Fruit fly (Drosophila melanogaster) whole organism, embryonic: ENCODE data around the gene Sec24CD.

Experiments used
- Adf1 ChIP-seq: fragments of 200-800 bp; sonication (Bioruptor generic); IDR thresholded peaks from 2 replicates; pipeline ENCODE4 v1.3.6; 2022; ENCODE audit warnings: missing biosample characterization, missing genetic modification characterization
- CG10959 ChIP-seq: fragments of 200-800 bp; sonication (Bioruptor generic); IDR thresholded peaks from 2 replicates; pipeline ENCODE4 v1.3.6; 2022; ENCODE audit warnings: missing biosample characterization, missing genetic modification characterization
- CG11695 ChIP-seq: fragments of 200-800 bp; sonication (Bioruptor generic); IDR thresholded peaks from 3 replicates; pipeline ENCODE4 v1.3.6; 2022; ENCODE audit warnings: missing biosample characterization, missing genetic modification characterization
- CG14667 ChIP-seq: fragments of 200-800 bp; sonication (Bioruptor generic); IDR thresholded peaks from 2 replicates; pipeline ENCODE4 v1.3.6; 2022; ENCODE audit warnings: missing biosample characterization, missing genetic modification characterization
- CG16779 ChIP-seq: fragments of 200-800 bp; sonication (Bioruptor generic); IDR thresholded peaks from 2 replicates; pipeline ENCODE4 v1.3.6; 2022; ENCODE audit warnings: missing biosample characterization, missing genetic modification characterization
- CG17912 ChIP-seq: fragments of 200-800 bp; sonication (Bioruptor generic); optimal IDR thresholded peaks from 2 replicates; lab custom pipeline; 2018; ENCODE audit warnings: missing biosample characterization, mild to moderate bottlenecking, missing genetic modification characterization
- CG18262 ChIP-seq: fragments of 200-800 bp; optimal IDR thresholded peaks from 3 replicates; lab custom pipeline; 2019; ENCODE audit warnings: missing biosample characterization, mild to moderate bottlenecking, missing genetic modification characterization, moderate library complexity
- CG18599 ChIP-seq: fragments of 200-800 bp; sonication (Bioruptor generic); optimal IDR thresholded peaks from 3 replicates; lab custom pipeline; 2017; ENCODE audit warnings: missing biosample characterization, missing genetic modification characterization, mild to moderate bottlenecking, moderate library complexity, missing genetic modification reagents
- CG31224 ChIP-seq: fragments of 200-800 bp; sonication (Bioruptor generic); IDR thresholded peaks from 2 replicates; pipeline ENCODE4 v1.3.6; 2022; ENCODE audit warnings: missing biosample characterization, missing genetic modification characterization
- CG3163 ChIP-seq: fragments of 200-800 bp; sonication (Bioruptor generic); optimal IDR thresholded peaks from 3 replicates; lab custom pipeline; 2016; ENCODE audit warnings: missing biosample characterization, missing genetic modification characterization
- CG3995 ChIP-seq: fragments of 200-800 bp; sonication (Bioruptor generic); optimal IDR thresholded peaks from 3 replicates; lab custom pipeline; 2016; ENCODE audit warnings: missing biosample characterization, missing genetic modification characterization
- CG4282 ChIP-seq: fragments of 200-800 bp; sonication (Bioruptor generic); optimal IDR thresholded peaks from 2 replicates; lab custom pipeline; 2016; ENCODE audit warnings: missing biosample characterization, missing genetic modification characterization
- CG4730 ChIP-seq: fragments of 200-800 bp; sonication (Bioruptor generic); IDR thresholded peaks from 2 replicates; pipeline ENCODE4 v1.3.6; 2022; ENCODE audit warnings: missing biosample characterization, missing genetic modification characterization
- CG5180 ChIP-seq: fragments of 200-800 bp; sonication (Bioruptor generic); optimal IDR thresholded peaks from 3 replicates; lab custom pipeline; 2017; ENCODE audit warnings: missing biosample characterization, missing genetic modification characterization, mild to moderate bottlenecking, moderate library complexity, missing genetic modification reagents
- CG6175 ChIP-seq: fragments of 200-800 bp; sonication (Bioruptor generic); IDR thresholded peaks from 3 replicates; pipeline ENCODE4 v1.3.6; 2022; ENCODE audit warnings: missing biosample characterization, missing genetic modification characterization
- CG6683 ChIP-seq: fragments of 200-800 bp; sonication (Bioruptor generic); optimal IDR thresholded peaks from 2 replicates; lab custom pipeline; 2017; ENCODE audit warnings: missing biosample characterization, mild to moderate bottlenecking, missing genetic modification characterization, missing genetic modification reagents
- CG7357 ChIP-seq: fragments of 200-800 bp; sonication (Bioruptor generic); IDR thresholded peaks from 3 replicates; pipeline ENCODE4 v1.3.6; 2022; ENCODE audit warnings: missing biosample characterization, missing genetic modification characterization
- CG7372 ChIP-seq: fragments of 200-800 bp; sonication (Bioruptor generic); IDR thresholded peaks from 2 replicates; pipeline ENCODE4 v1.3.6; 2022; ENCODE audit warnings: missing biosample characterization, missing genetic modification characterization
- CG8388 ChIP-seq: fragments of 200-800 bp; sonication (Bioruptor generic); optimal IDR thresholded peaks from 2 replicates; lab custom pipeline; 2019; ENCODE audit warnings: missing biosample characterization, mild to moderate bottlenecking, missing genetic modification characterization, moderate library complexity
- CG8765 ChIP-seq: fragments of 200-800 bp; sonication (Bioruptor generic); IDR thresholded peaks from 2 replicates; pipeline ENCODE4 v1.3.6; 2022; ENCODE audit warnings: missing biosample characterization, missing genetic modification characterization
- CoRest ChIP-seq: fragments of 200-800 bp; sonication (Bioruptor generic); optimal IDR thresholded peaks from 3 replicates; lab custom pipeline; 2018; ENCODE audit warnings: missing biosample characterization, mild to moderate bottlenecking, missing genetic modification characterization, moderate library complexity
- D ChIP-seq, 2 experiments: fragments of 200-800 bp in 1 of 2; fragments of >200 bp in 1 of 2; sonication (Bioruptor generic) in 1 of 2; optimal IDR thresholded peaks; 2 replicates in 1 of 2; 3 replicates in 1 of 2; lab custom pipeline; 2017; ENCODE audit warnings: mild to moderate bottlenecking in 1 of 2, missing biosample characterization in 1 of 2, missing genetic modification characterization in 1 of 2, missing genetic modification reagents in 1 of 2
- Dip2 ChIP-seq: fragments of 200-800 bp; sonication (Bioruptor generic); IDR thresholded peaks from 2 replicates; pipeline ENCODE4 v1.3.6; 2022; ENCODE audit warnings: missing biosample characterization, missing genetic modification characterization
- Hey ChIP-seq: fragments of 200-800 bp; sonication (Bioruptor generic); optimal IDR thresholded peaks from 3 replicates; lab custom pipeline; 2018; ENCODE audit warnings: missing biosample characterization, mild to moderate bottlenecking, missing genetic modification characterization
- Nf-YA ChIP-seq: fragments of 200-800 bp; sonication (Bioruptor generic); IDR thresholded peaks from 2 replicates; pipeline ENCODE4 v1.3.6; 2022; ENCODE audit warnings: missing biosample characterization, missing genetic modification characterization
- Oaz ChIP-seq: fragments of 200-800 bp; sonication (Bioruptor generic); IDR thresholded peaks from 2 replicates; pipeline ENCODE4 v1.3.6; 2022; ENCODE audit warnings: missing biosample characterization, missing genetic modification characterization
- Pdp1 ChIP-seq, 2 experiments: fragments of 200-800 bp; sonication (Bioruptor generic); optimal IDR thresholded peaks; 3 replicates each; lab custom pipeline; 2016; ENCODE audit warnings: missing biosample characterization in 2 of 2, missing genetic modification characterization in 2 of 2, mild to moderate bottlenecking in 1 of 2, moderate library complexity in 1 of 2
- Rx ChIP-seq: fragments of 200-800 bp; sonication (Bioruptor generic); IDR thresholded peaks from 2 replicates; pipeline ENCODE4 v1.3.6; 2022; ENCODE audit warnings: missing biosample characterization, missing genetic modification characterization
- aop ChIP-seq: fragments of 200-800 bp; sonication (Bioruptor generic); IDR thresholded peaks from 2 replicates; pipeline ENCODE4 v1.3.6; 2022; ENCODE audit warnings: missing biosample characterization, missing genetic modification characterization
- cato ChIP-seq: fragments of 200-800 bp; sonication (Bioruptor generic); optimal IDR thresholded peaks from 2 replicates; lab custom pipeline; 2016; ENCODE audit warnings: missing biosample characterization, missing genetic modification characterization, borderline replicate concordance
- dysf ChIP-seq: fragments of 200-800 bp; sonication (Bioruptor generic); IDR thresholded peaks from 3 replicates; pipeline ENCODE4 v1.3.6; 2022; ENCODE audit warnings: missing biosample characterization, missing genetic modification characterization
- en ChIP-seq: fragments of 200-800 bp; sonication (Bioruptor generic); optimal IDR thresholded peaks from 2 replicates; lab custom pipeline; 2016; ENCODE audit warnings: missing biosample characterization, missing genetic modification characterization
- eve ChIP-seq, 2 experiments: fragments of >200 bp; optimal IDR thresholded peaks; 2 replicates each; lab custom pipeline; 2017; ENCODE audit warnings: missing biosample characterization in 2 of 2, missing genetic modification characterization in 2 of 2
- gfzf ChIP-seq: fragments of 200-800 bp; sonication (Bioruptor generic); optimal IDR thresholded peaks from 2 replicates; lab custom pipeline; 2016; ENCODE audit warnings: missing biosample characterization, mild to moderate bottlenecking, missing genetic modification characterization, moderate library complexity
- ham ChIP-seq: fragments of 200-800 bp; sonication (Bioruptor generic); IDR thresholded peaks from 2 replicates; pipeline ENCODE4 v1.3.6; 2022; ENCODE audit warnings: missing biosample characterization, missing genetic modification characterization
- nau ChIP-seq: fragments of 200-800 bp; sonication (Bioruptor generic); optimal IDR thresholded peaks from 3 replicates; lab custom pipeline; 2017; ENCODE audit warnings: missing biosample characterization, mild to moderate bottlenecking, missing genetic modification characterization, missing genetic modification reagents
- nerfin-1 ChIP-seq: fragments of 200-800 bp; sonication (Bioruptor generic); optimal IDR thresholded peaks from 3 replicates; lab custom pipeline; 2019; ENCODE audit warnings: missing biosample characterization, mild to moderate bottlenecking, missing genetic modification characterization, moderate library complexity
- psq ChIP-seq: fragments of 200-800 bp; sonication (Bioruptor generic); optimal IDR thresholded peaks from 2 replicates; lab custom pipeline; 2017; ENCODE audit warnings: missing biosample characterization, missing genetic modification characterization
- ro ChIP-seq: fragments of 200-800 bp; sonication (Bioruptor generic); IDR thresholded peaks from 2 replicates; pipeline ENCODE4 v1.3.6; 2022; ENCODE audit warnings: missing biosample characterization, missing genetic modification characterization

Sec24CD gene

DNA sequence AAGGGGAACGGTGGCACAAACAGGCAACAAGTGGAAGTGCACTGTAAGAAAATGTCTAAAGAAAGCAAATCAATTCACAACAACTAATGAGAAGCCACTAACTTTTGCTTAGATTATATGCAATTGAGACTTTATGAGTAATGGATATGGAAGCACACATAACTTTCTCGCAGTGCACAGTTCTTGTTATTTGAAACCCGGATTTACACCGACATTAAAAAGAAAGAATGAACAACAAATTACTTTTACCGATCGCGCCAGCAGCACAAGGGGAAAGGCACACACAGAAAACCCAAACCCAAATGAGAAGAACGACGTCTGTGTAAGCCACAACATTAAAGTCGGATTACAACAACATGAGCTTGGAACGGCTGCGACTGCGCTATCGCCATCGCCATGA is 47.5 kb downstream of the Sec24CD start (continued):
- TF ChIP-seq psq (GFP tag; lab: Kevin White, UChicago), result no peak
- TF ChIP-seq CG8388 (GFP tag; lab: Kevin White, UChicago), result peak; percentile 80
- TF ChIP-seq CG14667 (GFP tag; lab: Robert Waterston, UW), result peak; percentile 52; the same call in 1 of the 2 replicates
- TF ChIP-seq CG17912 (GFP tag; lab: Kevin White, UChicago), result no peak
- no peak for TF ChIP-seq Oaz (GFP tag; lab: Robert Waterston, UW)
- TF ChIP-seq Adf1, result no peak
- no peak for TF ChIP-seq D (optimal IDR thresholded peaks at IDR 0.05; lab: Kevin White, UChicago)
- TF ChIP-seq D (GFP tag; optimal IDR thresholded peaks at IDR 0.05; lab: Kevin White, UChicago), result peak; percentile 87
- TF ChIP-seq Nf-YA (GFP tag; lab: Robert Waterston, UW), result 0 out of 2 replicates have a peak, but pooled peaks have one; percentile 58
- peak; percentile 4 for TF ChIP-seq CG3163 (GFP tag; lab: Kevin White, UChicago)
- no peak for TF ChIP-seq CG6175 (GFP tag; lab: Robert Waterston, UW)
- TF ChIP-seq CG4282, result peak; percentile 31
- 0 out of 2 replicates have a peak, but pooled peaks have one; percentile 21 for TF ChIP-seq CG4730 (GFP tag; lab: Robert Waterston, UW)
- peak; percentile 31; the same call in 1 of the 3 replicates for TF ChIP-seq dysf (GFP tag; lab: Robert Waterston, UW)
- TF ChIP-seq CG11695, result 0 out of 3 replicates have a peak, but pooled peaks have one; percentile 45
- TF ChIP-seq CG3995 (GFP tag; lab: Kevin White, UChicago), result no peak
- peak; percentile 46 for TF ChIP-seq en (GFP tag; lab: Kevin White, UChicago)
- peak; percentile 23; the same call in 1 of the 2 replicates for TF ChIP-seq CG7372 (GFP tag; lab: Robert Waterston, UW)
- TF ChIP-seq CG18262, result peak; percentile 90
- no peak for TF ChIP-seq nau
- peak; percentile 39; the same call in 1 of the 2 replicates for TF ChIP-seq Rx (GFP tag; lab: Robert Waterston, UW)
- TF ChIP-seq CG5180, result peak; percentile 11
- no peak for TF ChIP-seq ham (GFP tag; lab: Robert Waterston, UW)
- peak; percentile 24 for TF ChIP-seq cato (GFP tag; lab: Kevin White, UChicago)
- TF ChIP-seq Dip2 (GFP tag; lab: Robert Waterston, UW), result no peak
- peak; percentile 49; the same call in 1 of the 2 replicates for TF ChIP-seq ro (GFP tag; lab: Robert Waterston, UW)
- TF ChIP-seq Pdp1 (GFP tag; optimal IDR thresholded peaks at IDR 0.05; lab: Kevin White, UChicago), result peak; percentile 69 to 72
- peak; percentile 50 for TF ChIP-seq nerfin-1 (tag; lab: Kevin White, UChicago)
- TF ChIP-seq CG6683, result no peak
- TF ChIP-seq CoRest (tag; lab: Kevin White, UChicago), result peak; percentile 68
- TF ChIP-seq gfzf (GFP tag; lab: Kevin White, UChicago), result no peak

dm6 chr2L:2187411-2187810 is 49.2 kb downstream of the Sec24CD start:
- peak; percentile 20 for TF ChIP-seq Hey (tag; lab: Kevin White, UChicago)
- TF ChIP-seq Nf-YA (GFP tag; lab: Robert Waterston, UW), result no peak
- TF ChIP-seq CG7357 (GFP tag; lab: Robert Waterston, UW), result no peak
- 0 out of 2 replicates have a peak, but pooled peaks have one; percentile 6 for TF ChIP-seq aop (GFP tag; lab: Robert Waterston, UW)
- no peak for TF ChIP-seq CG8765 (GFP tag; lab: Robert Waterston, UW)
- TF ChIP-seq CG10959, result peak; percentile 8; the same call in 1 of the 2 replicates
- peak in 1 of 2 experiments; percentile 37 for TF ChIP-seq eve (GFP tag; optimal IDR thresholded peaks at IDR 0.05; lab: Kevin White, UChicago)
- peak; percentile 40; the same call in 1 of the 2 replicates for TF ChIP-seq CG16779 (GFP tag; lab: Robert Waterston, UW)
- peak; percentile 30 for TF ChIP-seq CG18599 (GFP tag; lab: Kevin White, UChicago)
- peak; percentile 94 for TF ChIP-seq CG31224 (GFP tag; lab: Robert Waterston, UW)
